Worm (Caenorhabditis elegans) whole organism, L4 larva: Measurements from ENCODE around the gene amt-1.
A peak's percentile ranks its signal among the peaks of the same experiment; 100 is the strongest.

Experiments
- F26F4.8 ChIP-seq: fragments of 200-800 bp; sonication (Bioruptor generic); conservative IDR thresholded peaks from 2 replicates; pipeline ENCODE4 v1.3.6; 2022; ENCODE audit warnings: missing genetic modification characterization, missing compliant biosample characterization
- F44E2.7 ChIP-seq: fragments of 200-800 bp; sonication (Bioruptor generic); IDR thresholded peaks from 2 replicates; pipeline ENCODE4 v2.1.2; 2022; ENCODE audit warnings: missing genetic modification characterization, missing compliant biosample characterization
- T20F7.1 ChIP-seq: fragments of 200-800 bp; sonication (Bioruptor generic); optimal IDR thresholded peaks from 2 replicates; lab custom pipeline; 2018; ENCODE audit warnings: mild to moderate bottlenecking, missing genetic modification characterization, missing compliant biosample characterization
- T26A8.4 ChIP-seq: fragments of 200-800 bp; sonication (Bioruptor generic); IDR thresholded peaks from 2 replicates; pipeline ENCODE4 v1.3.6; 2022; ENCODE audit warnings: missing genetic modification characterization, missing compliant biosample characterization
- Y5F2A.4 ChIP-seq: fragments of 200-800 bp; sonication (Bioruptor generic); optimal IDR thresholded peaks from 2 replicates; lab custom pipeline; 2018; ENCODE audit warnings: mild to moderate bottlenecking, missing genetic modification characterization, missing compliant biosample characterization
- aha-1 ChIP-seq: fragments of 150-350 bp; peaks from one replicate; lab custom pipeline; 2014; ENCODE audit warnings: missing biosample characterization, missing genetic modification characterization
- ceh-44 ChIP-seq: fragments of 200-800 bp; sonication (Bioruptor generic); IDR thresholded peaks from 2 replicates; pipeline ENCODE4 v1.3.6; 2022; ENCODE audit warnings: missing genetic modification reagents, missing genetic modification characterization, missing compliant biosample characterization
- ceh-62 ChIP-seq: sonication (generic microtip); optimal IDR thresholded peaks from 2 replicates; lab custom pipeline; 2017; ENCODE audit warnings: missing biosample characterization, missing genetic modification characterization
- ctbp-1 ChIP-seq: fragments of 200-800 bp; sonication (Bioruptor generic); IDR thresholded peaks from 2 replicates; pipeline ENCODE4 v1.3.6; 2022; ENCODE audit warnings: missing genetic modification reagents, missing genetic modification characterization, missing compliant biosample characterization
- daf-16 ChIP-seq, 3 experiments: sonication (generic microtip); optimal IDR thresholded peaks; 2 replicates each; lab custom pipeline; 2016 to 2017; ENCODE audit warnings: missing genetic modification characterization in 3 of 3, missing genetic modification reagents in 3 of 3, mild to moderate bottlenecking in 2 of 3, missing compliant biosample characterization in 2 of 3, missing biosample characterization in 1 of 3, moderate library complexity in 1 of 3
- daf-19 ChIP-seq: fragments of 200-800 bp; sonication (Bioruptor generic); conservative IDR thresholded peaks from 2 replicates; pipeline ENCODE4 v1.3.6; 2022; ENCODE audit warnings: missing genetic modification characterization, missing compliant biosample characterization
- dmd-6 ChIP-seq: fragments of 200-800 bp; sonication (Bioruptor generic); IDR thresholded peaks from 2 replicates; pipeline ENCODE4 v1.3.6; 2022; ENCODE audit warnings: missing genetic modification reagents, missing genetic modification characterization, missing compliant biosample characterization
- dmd-8 ChIP-seq: fragments of 200-800 bp; sonication (Bioruptor generic); IDR thresholded peaks from 2 replicates; pipeline ENCODE4 v1.3.6; 2022; ENCODE audit warnings: missing genetic modification characterization, missing compliant biosample characterization
- dmd-9 ChIP-seq: fragments of 200-800 bp; sonication (Bioruptor generic); IDR thresholded peaks from 2 replicates; pipeline ENCODE4 v1.3.6; 2022; ENCODE audit warnings: missing genetic modification reagents, missing genetic modification characterization, missing compliant biosample characterization
- dpl-1 ChIP-seq: fragments of 150-350 bp; optimal IDR thresholded peaks from 2 replicates; lab custom pipeline; 2014; ENCODE audit warnings: missing biosample characterization, missing genetic modification reagents, missing genetic modification characterization
- dve-1 ChIP-seq: sonication (generic microtip); optimal IDR thresholded peaks from 2 replicates; lab custom pipeline; 2017; ENCODE audit warnings: antibody characterized with exemption, mild to moderate bottlenecking, missing genetic modification characterization, missing compliant biosample characterization; ENCODE audit not compliant: insufficient read depth
- fos-1 ChIP-seq: fragments of 150-350 bp; optimal IDR thresholded peaks from 2 replicates; lab custom pipeline; 2014; ENCODE audit warnings: missing biosample characterization, missing genetic modification characterization
- gei-8 ChIP-seq: fragments of 200-800 bp; sonication (Bioruptor generic); optimal IDR thresholded peaks from 2 replicates; lab custom pipeline; 2018; ENCODE audit warnings: mild to moderate bottlenecking, missing genetic modification characterization, missing compliant biosample characterization
- hif-1 ChIP-seq, 2 experiments: sonication (generic microtip); optimal IDR thresholded peaks; 2 replicates each; lab custom pipeline; 2016 to 2017; ENCODE audit warnings: missing compliant biosample characterization in 2 of 2, missing genetic modification characterization in 2 of 2, missing genetic modification reagents in 2 of 2, missing genotype in 2 of 2, mild to moderate bottlenecking in 1 of 2
- hlh-11 ChIP-seq: fragments of 200-800 bp; sonication (Bioruptor generic); optimal IDR thresholded peaks from 2 replicates; lab custom pipeline; 2018; ENCODE audit warnings: mild to moderate bottlenecking, missing genetic modification characterization, missing compliant biosample characterization
- hlh-30 ChIP-seq: sonication (generic microtip); optimal IDR thresholded peaks from 2 replicates; lab custom pipeline; 2017; ENCODE audit warnings: antibody characterized with exemption, mild to moderate bottlenecking, missing genetic modification characterization, missing compliant biosample characterization; ENCODE audit not compliant: insufficient read depth
- lim-7 ChIP-seq: fragments of 200-800 bp; sonication (Bioruptor generic); IDR thresholded peaks from 2 replicates; pipeline ENCODE4 v1.3.6; 2022; ENCODE audit warnings: missing genetic modification characterization, missing compliant biosample characterization
- lin-15B ChIP-seq: fragments of 150-350 bp; sonication (generic microtip); optimal IDR thresholded peaks from 3 replicates; lab custom pipeline; 2014; ENCODE audit warnings: missing biosample characterization, missing genetic modification characterization
- lin-38 ChIP-seq: fragments of 200-800 bp; sonication (Bioruptor generic); IDR thresholded peaks from 2 replicates; pipeline ENCODE4 v1.3.6; 2022; ENCODE audit warnings: missing genetic modification reagents, missing genetic modification characterization, missing compliant biosample characterization
- lsy-2 ChIP-seq, 2 experiments: fragments of 150-350 bp in 1 of 2; sonication (generic microtip) in 1 of 2; optimal IDR thresholded peaks; 2 replicates each; lab custom pipeline; 2014 to 2017; ENCODE audit warnings: missing biosample characterization in 2 of 2, missing genetic modification characterization in 2 of 2
- mdl-1 ChIP-seq, 2 experiments: fragments of 150-350 bp in 1 of 2; sonication (generic microtip) in 1 of 2; optimal IDR thresholded peaks; 2 replicates each; lab custom pipeline; 2014 to 2017; ENCODE audit warnings: missing biosample characterization in 2 of 2, missing genetic modification characterization in 2 of 2
- mep-1 ChIP-seq: fragments of 150-350 bp; sonication (generic microtip); optimal IDR thresholded peaks from 3 replicates; lab custom pipeline; 2014; ENCODE audit warnings: missing biosample characterization, missing genetic modification characterization
- mes-2 ChIP-seq: sonication (generic microtip); optimal IDR thresholded peaks from 2 replicates; lab custom pipeline; 2016; ENCODE audit warnings: missing genotype, mild to moderate bottlenecking, missing genetic modification characterization, missing compliant biosample characterization; ENCODE audit not compliant: poor library complexity, severe bottlenecking
- mxl-2 ChIP-seq: fragments of 200-800 bp; sonication (Bioruptor generic); conservative IDR thresholded peaks from 2 replicates; pipeline ENCODE4 v1.3.6; 2022; ENCODE audit warnings: missing genetic modification reagents, missing genetic modification characterization, missing compliant biosample characterization
- nhr-237 ChIP-seq: sonication (generic microtip); optimal IDR thresholded peaks from 2 replicates; lab custom pipeline; 2017; ENCODE audit warnings: missing biosample characterization, missing genetic modification characterization
- nhr-28 ChIP-seq: fragments of 150-350 bp; optimal IDR thresholded peaks from 2 replicates; lab custom pipeline; 2014; ENCODE audit warnings: missing biosample characterization, missing genetic modification characterization
- nhr-41 ChIP-seq: fragments of 200-800 bp; sonication (Bioruptor generic); IDR thresholded peaks from 2 replicates; pipeline ENCODE4 v1.3.6; 2022; ENCODE audit warnings: missing genetic modification reagents, missing genetic modification characterization, missing compliant biosample characterization
- php-3 ChIP-seq: fragments of 200-800 bp; sonication (Bioruptor generic); IDR thresholded peaks from 2 replicates; pipeline ENCODE4 v1.3.6; 2022; ENCODE audit warnings: missing genetic modification reagents, missing genetic modification characterization, missing compliant biosample characterization
- pqm-1 ChIP-seq: sonication (generic microtip); optimal IDR thresholded peaks from 2 replicates; lab custom pipeline; 2017; ENCODE audit warnings: missing biosample characterization, missing genetic modification characterization
- saeg-2 ChIP-seq: fragments of 200-800 bp; sonication (Bioruptor generic); IDR thresholded peaks from 2 replicates; pipeline ENCODE4 v1.3.6; 2022; ENCODE audit warnings: missing genetic modification reagents, missing genetic modification characterization, missing compliant biosample characterization
- tra-1 ChIP-seq: fragments of 200-800 bp; sonication (Bioruptor generic); IDR thresholded peaks from 2 replicates; pipeline ENCODE4 v1.3.6; 2022; ENCODE audit warnings: missing genetic modification reagents, missing genetic modification characterization, missing compliant biosample characterization
- unc-130 ChIP-seq: sonication (generic microtip); optimal IDR thresholded peaks from 2 replicates; lab custom pipeline; 2016; ENCODE audit warnings: missing genetic modification reagents, missing genetic modification characterization, missing compliant biosample characterization

Gene amt-1

ce11 chrX:4532160-4532741, 39.0 kb upstream of the amt-1 start, which contains the start of gene nhr-35 (continued):
- TF ChIP-seq unc-130 (GFP tag; lab: Kevin White, UChicago) (no peak), tra-1 (GFP tag; lab: Robert Waterston, UW) (peak; percentile 93), lsy-2 (tag; optimal IDR thresholded peaks at IDR 0.05; lab: Kevin White, UChicago) (peak; percentile 22 to 70), dmd-9 (0 out of 2 replicates have a peak, but pooled peaks have one; percentile 43), daf-19 (GFP tag; lab: Robert Waterston, UW) (0 out of 2 replicates have a peak, but pooled peaks have one; percentile 9), mxl-2 (GFP tag; lab: Robert Waterston, UW) (peak; percentile 90), mdl-1 (tag; optimal IDR thresholded peaks at IDR 0.05; lab: Kevin White, UChicago) (peak; percentile 42 to 90), php-3 (GFP tag; lab: Robert Waterston, UW) (peak; percentile 84), nhr-41 (GFP tag; lab: Robert Waterston, UW) (0 out of 2 replicates have a peak, but pooled peaks have one; percentile 37), T20F7.1 (GFP tag; lab: Kevin White, UChicago) (peak; percentile 79), saeg-2 (GFP tag; lab: Robert Waterston, UW) (peak; percentile 75), mep-1 (tag; lab: Kevin White, UChicago) (peak; percentile 73)

ce11 chrX:4534112-4534511, 37.1 kb upstream of the amt-1 start:
- TF ChIP-seq ceh-62 (tag; lab: Kevin White, UChicago) (no peak), nhr-28 (tag; lab: Kevin White, UChicago) (peak; percentile 54), dve-1 (tag; lab: Kevin White, UChicago) (peak; percentile 8), pqm-1 (tag; lab: Kevin White, UChicago) (peak; percentile 37), dmd-6 (0 out of 2 replicates have a peak, but pooled peaks have one; percentile 10), lim-7 (no peak), daf-16 (GFP tag; optimal IDR thresholded peaks at IDR 0.05; lab: Kevin White, UChicago) (no peak), daf-16 (tag; optimal IDR thresholded peaks at IDR 0.05; lab: Kevin White, UChicago) (peak; percentile 65), hlh-11 (tag; lab: Kevin White, UChicago) (peak; percentile 21)
- TF ChIP-seq, all 104 proteins: peak for 6

- TF ChIP-seq ceh-44 (GFP tag; lab: Robert Waterston, UW) (no peak), fos-1 (tag; lab: Kevin White, UChicago) (no peak), ctbp-1 (GFP tag; lab: Robert Waterston, UW) (no peak), aha-1 (tag; lab: Kevin White, UChicago) (no peak), pqm-1 (tag; lab: Kevin White, UChicago) (no peak), nhr-237 (tag; lab: Kevin White, UChicago) (no peak), F26F4.8 (GFP tag; lab: Robert Waterston, UW) (no peak), Y5F2A.4 (GFP tag; lab: Kevin White, UChicago) (no peak), F44E2.7 (no peak), mes-2 (tag; lab: Kevin White, UChicago) (no peak), T26A8.4 (GFP tag; lab: Robert Waterston, UW) (no peak), hlh-30 (tag; lab: Kevin White, UChicago) (no peak)
These were observed 26.7 kb upstream of the amt-1 start, which contains the start of gene C07A12.2 for ce11 chrX:4544543-4544942. TSS of gene C07A12.2 (plus strand) at chrX:4544843.

ce11 chrX:4548929-4549328, 22.3 kb upstream of the amt-1 start:
- TF ChIP-seq aha-1 (tag; lab: Kevin White, UChicago) (no peak), lin-15B (no peak), F44E2.7 (no peak), gei-8 (no peak), dpl-1 (no peak), lin-38 (GFP tag; lab: Robert Waterston, UW) (no peak), ceh-62 (tag; lab: Kevin White, UChicago) (no peak), dmd-8 (GFP tag; lab: Robert Waterston, UW) (no peak), hif-1 (tag; optimal IDR thresholded peaks at IDR 0.05; lab: Kevin White, UChicago) (no peak)
- TF ChIP-seq, all 104 proteins: peak for 0
